Worm (Caenorhabditis elegans) whole organism, midembryonic: ENCODE measurements around the gene aqp-4.

ENCODE experiments used
- T22C8.4 ChIP-seq: fragments of 200-800 bp; sonication (Bioruptor generic); IDR thresholded peaks from 2 replicates; pipeline ENCODE4 v1.3.6; 2022; ENCODE audit warnings: missing genetic modification characterization, missing compliant biosample characterization
- cog-1 ChIP-seq: sonication (generic microtip); optimal IDR thresholded peaks from 2 replicates; lab custom pipeline; 2016; ENCODE audit warnings: missing genetic modification characterization, missing compliant biosample characterization
- flt-1 ChIP-seq: fragments of 200-800 bp; sonication (Bioruptor generic); IDR thresholded peaks from 2 replicates; pipeline ENCODE4 v1.3.6; 2022; ENCODE audit warnings: missing genetic modification characterization, missing compliant biosample characterization
- klf-2 ChIP-seq: fragments of 200-800 bp; sonication (Bioruptor generic); conservative IDR thresholded peaks from 2 replicates; pipeline ENCODE4 v1.3.6; 2022; ENCODE audit warnings: missing genetic modification reagents, missing genetic modification characterization, missing compliant biosample characterization
- med-1 ChIP-seq: sonication (generic microtip); optimal IDR thresholded peaks from 2 replicates; lab custom pipeline; 2017; ENCODE audit warnings: missing genetic modification characterization, mild to moderate bottlenecking, missing compliant biosample characterization, antibody characterized with exemption, missing genetic modification reagents; ENCODE audit not compliant: insufficient read depth
- ref-1 ChIP-seq: fragments of 200-800 bp; sonication (Bioruptor generic); conservative IDR thresholded peaks from 2 replicates; pipeline ENCODE4 v1.3.6; 2022; ENCODE audit warnings: missing genetic modification reagents, missing genetic modification characterization, missing compliant biosample characterization
- tab-1 ChIP-seq: fragments of 200-800 bp; sonication (Bioruptor generic); IDR thresholded peaks from 2 replicates; pipeline ENCODE4 v1.3.6; 2022; ENCODE audit warnings: missing genetic modification characterization, missing compliant biosample characterization
- ztf-23 ChIP-seq: fragments of 200-800 bp; sonication (Bioruptor generic); IDR thresholded peaks from 2 replicates; pipeline ENCODE4 v1.3.6; 2022; ENCODE audit warnings: missing genetic modification reagents, missing genetic modification characterization, missing compliant biosample characterization
- ztf-29 ChIP-seq: fragments of 200-800 bp; sonication (Bioruptor generic); IDR thresholded peaks from 2 replicates; pipeline ENCODE4 v1.3.6; 2022; ENCODE audit warnings: missing genetic modification reagents, missing genetic modification characterization, missing compliant biosample characterization

The aqp-4 gene

DNA sequence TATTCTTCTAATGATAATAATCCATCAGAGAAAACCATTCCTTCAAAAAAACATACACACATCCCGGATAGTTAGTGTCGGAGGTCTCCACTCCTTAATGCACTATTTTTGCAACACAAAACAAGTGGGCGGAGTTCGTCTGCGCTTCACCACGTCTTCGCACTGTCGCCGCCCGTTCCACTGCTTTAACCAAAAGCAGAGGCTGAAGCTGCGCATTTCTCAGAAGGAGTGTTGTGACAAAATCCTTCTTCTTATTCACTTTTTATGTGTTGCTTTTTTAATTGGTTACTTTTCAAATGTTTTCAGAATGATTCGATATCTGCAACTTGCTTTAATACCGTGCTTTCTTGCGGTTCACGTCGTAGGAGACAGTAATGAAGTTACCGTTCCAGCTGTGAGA, 7.6 kb downstream of the aqp-4 start, which contains the start of gene F58E6.13:
Gene F58E6.13 (plus strand): TSS at position 301 of the 400 bp plus-strand sequence.
- no peak for TF ChIP-seq klf-2 (GFP tag; lab: Robert Waterston, UW)
- TF ChIP-seq tab-1 (GFP tag; lab: Robert Waterston, UW), result no peak
- TF ChIP-seq cog-1 (tag; lab: Kevin White, UChicago), result no peak
- no peak for TF ChIP-seq ztf-29
- no peak for TF ChIP-seq ref-1 (GFP tag; lab: Robert Waterston, UW)
- TF ChIP-seq T22C8.4 (GFP tag; lab: Robert Waterston, UW), result no peak
- TF ChIP-seq flt-1, result no peak
- no peak for TF ChIP-seq med-1
- no peak for TF ChIP-seq ztf-23 (GFP tag; lab: Robert Waterston, UW)

ce11 chrV:9750308-9750707, 13.0 kb downstream of the aqp-4 start, which contains the start of gene F58E6.4:
F58E6.4 (minus strand) TSS chrV:9750408.
- no peak for TF ChIP-seq tab-1 (GFP tag; lab: Robert Waterston, UW)
- TF ChIP-seq ztf-29, result no peak
- no peak for TF ChIP-seq ref-1 (GFP tag; lab: Robert Waterston, UW)
- no peak for TF ChIP-seq T22C8.4 (GFP tag; lab: Robert Waterston, UW)
- TF ChIP-seq ztf-23 (GFP tag; lab: Robert Waterston, UW), result no peak
- TF ChIP-seq klf-2 (GFP tag; lab: Robert Waterston, UW), result no peak
- no peak for TF ChIP-seq flt-1
- TF ChIP-seq med-1, result no peak
- TF ChIP-seq cog-1 (tag; lab: Kevin White, UChicago), result no peak

- TF ChIP-seq klf-2 (GFP tag; lab: Robert Waterston, UW) (no peak), cog-1 (tag; lab: Kevin White, UChicago) (no peak), med-1 (no peak), T22C8.4 (GFP tag; lab: Robert Waterston, UW) (no peak), ref-1 (GFP tag; lab: Robert Waterston, UW) (no peak), flt-1 (no peak), ztf-29 (no peak)
Observed at ce11 chrV:9752918-9753317, 15.6 kb downstream of the aqp-4 start, which contains the start of gene F58E6.6. F58E6.6 (minus strand) TSS chrV:9753018.

DNA sequence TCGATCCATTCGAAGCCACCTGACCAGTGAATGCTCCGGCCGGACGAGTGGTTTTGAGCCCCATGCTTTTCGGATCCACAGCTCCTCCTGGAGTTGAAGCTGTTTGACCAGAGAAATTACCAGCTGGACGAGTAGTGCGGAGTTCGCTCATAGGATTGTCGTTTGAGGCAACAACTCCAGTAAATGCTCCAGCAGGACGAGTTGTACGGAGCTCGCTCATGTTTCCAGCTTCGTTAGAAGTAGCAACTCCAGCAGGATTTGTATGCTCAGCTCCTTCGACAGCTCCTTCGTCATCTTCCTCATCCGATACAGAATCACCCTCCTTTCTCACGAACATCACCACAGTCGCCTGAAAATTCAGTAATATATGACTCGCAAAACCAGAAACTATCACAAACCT, 16.2 kb downstream of the aqp-4 start:
- TF ChIP-seq med-1 (no peak), tab-1 (GFP tag; lab: Robert Waterston, UW) (no peak), cog-1 (tag; lab: Kevin White, UChicago) (no peak), ztf-29 (no peak), ref-1 (GFP tag; lab: Robert Waterston, UW) (no peak), T22C8.4 (GFP tag; lab: Robert Waterston, UW) (no peak), ztf-23 (GFP tag; lab: Robert Waterston, UW) (no peak)

DNA sequence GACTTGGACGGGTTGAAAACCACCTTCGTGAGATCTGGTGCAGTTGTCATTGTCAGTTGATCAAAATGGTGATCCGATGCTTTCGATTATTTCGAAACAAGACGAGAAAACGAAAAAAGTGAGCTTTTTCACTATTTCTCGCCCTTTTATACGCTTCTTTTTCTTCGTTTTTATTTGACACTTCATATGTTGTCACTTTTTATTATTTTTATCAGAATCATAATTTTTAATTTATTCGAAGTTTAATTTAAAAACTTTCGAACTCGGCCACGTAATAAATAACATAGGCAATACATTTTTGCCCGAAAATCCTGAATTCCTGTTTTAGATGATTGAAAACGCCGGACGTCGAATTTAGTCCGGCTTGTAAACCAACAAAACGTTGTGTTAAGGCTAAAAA, 17.1 kb downstream of the aqp-4 start, which contains the start of gene F58E6.5:
Gene F58E6.5 (minus strand): TSS at position 101 of the 400 bp plus-strand sequence.
- TF ChIP-seq ref-1 (GFP tag; lab: Robert Waterston, UW) (no peak), cog-1 (tag; lab: Kevin White, UChicago) (no peak), T22C8.4 (GFP tag; lab: Robert Waterston, UW) (no peak), tab-1 (GFP tag; lab: Robert Waterston, UW) (no peak), flt-1 (no peak), med-1 (no peak), ztf-29 (no peak), klf-2 (GFP tag; lab: Robert Waterston, UW) (no peak), ztf-23 (GFP tag; lab: Robert Waterston, UW) (no peak)

ce11 chrV:9755725-9756124, 18.4 kb downstream of the aqp-4 start, which contains the start of gene F58E6.8:
F58E6.8 (minus strand) TSS chrV:9755825.
- TF ChIP-seq ref-1 (GFP tag; lab: Robert Waterston, UW) (no peak), klf-2 (GFP tag; lab: Robert Waterston, UW) (no peak), T22C8.4 (GFP tag; lab: Robert Waterston, UW) (no peak), ztf-29 (no peak), flt-1 (no peak), med-1 (no peak), tab-1 (GFP tag; lab: Robert Waterston, UW) (no peak), cog-1 (tag; lab: Kevin White, UChicago) (no peak), ztf-23 (GFP tag; lab: Robert Waterston, UW) (no peak)

ce11 chrV:9756242-9756641, 18.9 kb downstream of the aqp-4 start, which contains the start of gene hrg-3:
hrg-3 (plus strand) TSS chrV:9756468.
- TF ChIP-seq ref-1 (GFP tag; lab: Robert Waterston, UW) (no peak), cog-1 (tag; lab: Kevin White, UChicago) (no peak), ztf-29 (no peak), ztf-23 (GFP tag; lab: Robert Waterston, UW) (no peak), T22C8.4 (GFP tag; lab: Robert Waterston, UW) (no peak), med-1 (no peak), tab-1 (GFP tag; lab: Robert Waterston, UW) (no peak), klf-2 (GFP tag; lab: Robert Waterston, UW) (no peak), flt-1 (no peak)

- TF ChIP-seq ztf-29 (no peak), tab-1 (GFP tag; lab: Robert Waterston, UW) (no peak), T22C8.4 (GFP tag; lab: Robert Waterston, UW) (no peak), med-1 (no peak), klf-2 (GFP tag; lab: Robert Waterston, UW) (no peak), cog-1 (tag; lab: Kevin White, UChicago) (no peak), ztf-23 (GFP tag; lab: Robert Waterston, UW) (no peak), ref-1 (GFP tag; lab: Robert Waterston, UW) (no peak), flt-1 (no peak)
Observed at ce11 chrV:9757884-9758283, 20.5 kb downstream of the aqp-4 start, which contains the start of gene F58E6.11. F58E6.11 (minus strand) TSS chrV:9757984.

- TF ChIP-seq ztf-29 (no peak), ref-1 (GFP tag; lab: Robert Waterston, UW) (no peak), flt-1 (no peak), med-1 (no peak), cog-1 (tag; lab: Kevin White, UChicago) (no peak), T22C8.4 (GFP tag; lab: Robert Waterston, UW) (no peak), tab-1 (GFP tag; lab: Robert Waterston, UW) (no peak), klf-2 (GFP tag; lab: Robert Waterston, UW) (no peak), ztf-23 (GFP tag; lab: Robert Waterston, UW) (no peak)
Observed at ce11 chrV:9758437-9758836, 21.1 kb downstream of the aqp-4 start.
